Fruit fly (Drosophila melanogaster): ENCODE measurements around the gene CG14506.

CG14506 gene

DNA sequence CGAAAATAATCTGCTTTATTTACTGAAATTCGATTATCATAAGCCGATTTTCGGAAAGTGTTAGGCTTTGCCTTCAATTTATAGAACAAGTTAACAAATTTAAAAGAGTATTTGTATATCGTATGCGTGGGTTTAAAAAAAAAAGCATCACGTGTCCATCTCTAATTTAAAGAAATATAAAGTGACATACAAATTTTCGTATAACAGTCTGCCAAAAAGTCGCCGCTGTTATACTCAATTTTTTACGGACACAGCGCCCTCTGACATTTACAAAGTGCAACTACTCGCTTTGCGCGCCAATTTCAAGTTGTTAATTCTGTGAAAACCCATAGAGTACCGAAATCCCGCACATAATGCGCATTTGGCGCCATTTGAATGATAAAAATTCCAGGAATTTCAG is 45.6 kb downstream of the CG14506 start (continued):
- TF ChIP-seq CG14441 (GFP tag; IDR thresholded peaks at IDR 0.05) (no peak), CTCF (GFP tag; optimal IDR thresholded peaks at IDR 0.05) (peak; percentile 98), Neu2 (GFP tag; optimal IDR thresholded peaks at IDR 0.05; ENCODE audit: borderline replicate concordance) (peak; percentile 19), CG9932 (GFP tag; IDR thresholded peaks at IDR 0.05) (peak; percentile 45; the same call in 1 of the 2 replicates), luna (GFP tag; optimal IDR thresholded peaks at IDR 0.05) (no peak), Dp (GFP tag; optimal IDR thresholded peaks at IDR 0.05) (peak; percentile 93), CG14014 (GFP tag; IDR thresholded peaks at IDR 0.05) (0 out of 2 replicates have a peak, but pooled peaks have one; percentile 27), CG14667 (GFP tag; IDR thresholded peaks at IDR 0.05) (no peak), CG2116 (GFP tag; optimal IDR thresholded peaks at IDR 0.05) (no peak), tll (GFP tag; optimal IDR thresholded peaks at IDR 0.05) (no peak), D19A (tag; optimal IDR thresholded peaks at IDR 0.05) (peak; percentile 78), Sox100B (GFP tag; optimal IDR thresholded peaks at IDR 0.05) (no peak), ems (GFP tag; optimal IDR thresholded peaks at IDR 0.05) (no peak), CG6654 (GFP tag; optimal IDR thresholded peaks at IDR 0.05) (no peak), Lpt (GFP tag; optimal IDR thresholded peaks at IDR 0.05) (no peak), cwo (GFP tag; optimal IDR thresholded peaks at IDR 0.05) (no peak), pita (GFP tag; optimal IDR thresholded peaks at IDR 0.05) (peak; percentile 37), Sry-β (GFP tag; optimal IDR thresholded peaks at IDR 0.05) (no peak), CG10979 (tag; optimal IDR thresholded peaks at IDR 0.05) (peak; percentile 8), Sry-δ (GFP tag; optimal IDR thresholded peaks at IDR 0.05) (peak; percentile 62), CG8290 (GFP tag; optimal IDR thresholded peaks at IDR 0.05) (peak; percentile 18), CG8290 (tag; optimal IDR thresholded peaks at IDR 0.05) (no peak), odd (GFP tag; optimal IDR thresholded peaks at IDR 0.05) (no peak), onecut (GFP tag; IDR thresholded peaks at IDR 0.05) (peak; percentile 38; the same call in 1 of the 2 replicates), CG13775 (GFP tag; optimal IDR thresholded peaks at IDR 0.05) (peak; percentile 16), CG32532 (GFP tag; IDR thresholded peaks at IDR 0.05) (peak; percentile 66; the same call in 1 of the 2 replicates), unpg (GFP tag; optimal IDR thresholded peaks at IDR 0.05) (no peak), CG7963 (GFP tag; IDR thresholded peaks at IDR 0.05; ENCODE audit: partially characterized antibody) (0 out of 3 replicates have a peak, but pooled peaks have one; percentile 45), TFAM (GFP tag; optimal IDR thresholded peaks at IDR 0.05) (no peak), CG17361 (GFP tag; IDR thresholded peaks at IDR 0.05) (0 out of 3 replicates have a peak, but pooled peaks have one; percentile 28), CG10543 (GFP tag; optimal IDR thresholded peaks at IDR 0.05) (no peak), chm (GFP tag; IDR thresholded peaks at IDR 0.05) (peak; percentile 55; the same call in 1 of the 2 replicates), CG18764 (GFP tag; optimal IDR thresholded peaks at IDR 0.05) (peak; percentile 49), zen2 (GFP tag; IDR thresholded peaks at IDR 0.05; ENCODE audit: partially characterized antibody) (peak; percentile 71; the same call in 2 of the 3 replicates), org-1 (GFP tag; optimal IDR thresholded peaks at IDR 0.05) (no peak), CG1647 (GFP tag; optimal IDR thresholded peaks at IDR 0.05) (no peak), CG10366 (GFP tag; IDR thresholded peaks at IDR 0.05) (no peak), CG1602 (GFP tag; optimal IDR thresholded peaks at IDR 0.05) (no peak), CG15514 (GFP tag; optimal IDR thresholded peaks at IDR 0.05) (peak; percentile 20), HLH4C (GFP tag; IDR thresholded peaks at IDR 0.05; ENCODE audit: partially characterized antibody) (peak; percentile 62), CG4617 (GFP tag; optimal IDR thresholded peaks at IDR 0.05; ENCODE audit: borderline replicate concordance) (no peak), Camta (GFP tag; optimal IDR thresholded peaks at IDR 0.05) (peak; percentile 33), CG5953 (GFP tag; IDR thresholded peaks at IDR 0.05) (no peak), chif (GFP tag; optimal IDR thresholded peaks at IDR 0.05) (peak in 1 of 2 experiments; percentile 27), chn (GFP tag; optimal IDR thresholded peaks at IDR 0.05) (no peak), CG10267 (tag; optimal IDR thresholded peaks at IDR 0.05) (peak; percentile 27), mirr (GFP tag; optimal IDR thresholded peaks at IDR 0.05) (no peak), CG32772 (GFP tag; IDR thresholded peaks at IDR 0.05) (peak; percentile 52), CG11504 (tag; optimal IDR thresholded peaks at IDR 0.05) (peak; percentile 5), Mes4 (GFP tag; optimal IDR thresholded peaks at IDR 0.05) (peak; percentile 22), Xrp1 (GFP tag; IDR thresholded peaks at IDR 0.05) (peak; percentile 39; the same call in 1 of the 2 replicates)

Data from whole organism, embryonic.